Worm (Caenorhabditis elegans) whole organism, young adult: ENCODE data around the gene T22C8.3.

Experiments used
- B0019.2 ChIP-seq: fragments of 200-800 bp; sonication (Bioruptor generic); conservative IDR thresholded peaks from 2 replicates; pipeline ENCODE4 v1.3.6; 2022; ENCODE audit warnings: missing genetic modification reagents, missing genetic modification characterization, missing compliant biosample characterization
- F23B12.7 ChIP-seq: sonication (generic microtip); optimal IDR thresholded peaks from 2 replicates; lab custom pipeline; 2017; ENCODE audit warnings: missing genetic modification characterization, mild to moderate bottlenecking, missing compliant biosample characterization, antibody characterized with exemption, moderate library complexity; ENCODE audit not compliant: insufficient read depth
- F39B2.1 ChIP-seq: fragments of 200-800 bp; sonication (Bioruptor generic); IDR thresholded peaks from 2 replicates; pipeline ENCODE4 v1.3.6; 2022; ENCODE audit warnings: missing genetic modification reagents, missing genetic modification characterization, missing compliant biosample characterization
- athp-1 ChIP-seq: sonication (generic microtip); optimal IDR thresholded peaks from 2 replicates; lab custom pipeline; 2017; ENCODE audit warnings: mild to moderate bottlenecking, missing genetic modification characterization, missing compliant biosample characterization
- attf-3 ChIP-seq: fragments of 200-800 bp; sonication (Bioruptor generic); conservative IDR thresholded peaks from 2 replicates; pipeline ENCODE4 v1.3.6; 2022; ENCODE audit warnings: missing genetic modification reagents, missing genetic modification characterization, missing compliant biosample characterization
- chd-7 ChIP-seq: sonication (generic microtip); optimal IDR thresholded peaks from 2 replicates; lab custom pipeline; 2016; ENCODE audit warnings: mild to moderate bottlenecking, missing genetic modification characterization, moderate library complexity, missing compliant biosample characterization
- dox-1 ChIP-seq: fragments of 200-800 bp; sonication (Bioruptor generic); IDR thresholded peaks from 2 replicates; pipeline ENCODE4 v1.3.6; 2022; ENCODE audit warnings: missing genetic modification reagents, missing genetic modification characterization, missing compliant biosample characterization
- ets-4 ChIP-seq: fragments of 200-800 bp; sonication (Bioruptor generic); optimal IDR thresholded peaks from 2 replicates; lab custom pipeline; 2018; ENCODE audit warnings: mild to moderate bottlenecking, missing genetic modification characterization, missing compliant biosample characterization
- gei-17 ChIP-seq: fragments of 200-800 bp; sonication (Bioruptor generic); optimal IDR thresholded peaks from 2 replicates; lab custom pipeline; 2018; ENCODE audit warnings: mild to moderate bottlenecking, missing genetic modification characterization, missing compliant biosample characterization
- hmg-20 ChIP-seq: fragments of 200-800 bp; sonication (Bioruptor generic); IDR thresholded peaks from 2 replicates; pipeline ENCODE4 v1.3.6; 2022; ENCODE audit warnings: missing genetic modification reagents, missing genetic modification characterization, missing compliant biosample characterization
- lsl-1 ChIP-seq: fragments of 200-800 bp; sonication (Bioruptor generic); optimal IDR thresholded peaks from 2 replicates; lab custom pipeline; 2018; ENCODE audit warnings: mild to moderate bottlenecking, missing genetic modification characterization, moderate library complexity, missing compliant biosample characterization
- madf-6 ChIP-seq: fragments of 200-800 bp; sonication (Bioruptor generic); IDR thresholded peaks from 2 replicates; pipeline ENCODE4 v1.3.6; 2022; ENCODE audit warnings: missing genetic modification reagents, missing genetic modification characterization, missing compliant biosample characterization
- nhr-90 ChIP-seq: sonication (generic microtip); optimal IDR thresholded peaks from 2 replicates; lab custom pipeline; 2016; ENCODE audit warnings: missing genotype, mild to moderate bottlenecking, missing genetic modification characterization, missing compliant biosample characterization
- sea-2 ChIP-seq: fragments of 200-800 bp; sonication (Bioruptor generic); IDR thresholded peaks from 2 replicates; pipeline ENCODE4 v1.3.6; 2022; ENCODE audit warnings: missing genetic modification characterization, missing compliant biosample characterization

ce11 chrII:8658835-8659234 is 37.1 kb upstream of the T22C8.3 start, which contains the start of gene atg-10:
- TF ChIP-seq sea-2, result no peak
- TF ChIP-seq ets-4 (GFP tag; lab: Kevin White, UChicago), result no peak
- TF ChIP-seq attf-3 (GFP tag; lab: Robert Waterston, UW), result no peak
- no peak for TF ChIP-seq F23B12.7 (tag; lab: Kevin White, UChicago)
- no peak for TF ChIP-seq gei-17 (GFP tag; lab: Kevin White, UChicago)
- no peak for TF ChIP-seq nhr-90 (tag; lab: Kevin White, UChicago)
- TF ChIP-seq dox-1 (GFP tag; lab: Robert Waterston, UW), result no peak
- TF ChIP-seq F39B2.1, result no peak
- no peak for TF ChIP-seq hmg-20 (GFP tag; lab: Robert Waterston, UW)
- TF ChIP-seq chd-7 (tag; lab: Kevin White, UChicago), result no peak
- no peak for TF ChIP-seq athp-1 (tag; lab: Kevin White, UChicago)
- no peak for TF ChIP-seq B0019.2
- TF ChIP-seq madf-6 (GFP tag; lab: Robert Waterston, UW), result no peak
- no peak for TF ChIP-seq lsl-1 (GFP tag; lab: Kevin White, UChicago)
